Worm (Caenorhabditis elegans): Measurements from ENCODE around the gene ent-2.
A peak's percentile ranks its signal among the peaks of the same experiment; 100 is the strongest.

The ent-2 gene

DNA sequence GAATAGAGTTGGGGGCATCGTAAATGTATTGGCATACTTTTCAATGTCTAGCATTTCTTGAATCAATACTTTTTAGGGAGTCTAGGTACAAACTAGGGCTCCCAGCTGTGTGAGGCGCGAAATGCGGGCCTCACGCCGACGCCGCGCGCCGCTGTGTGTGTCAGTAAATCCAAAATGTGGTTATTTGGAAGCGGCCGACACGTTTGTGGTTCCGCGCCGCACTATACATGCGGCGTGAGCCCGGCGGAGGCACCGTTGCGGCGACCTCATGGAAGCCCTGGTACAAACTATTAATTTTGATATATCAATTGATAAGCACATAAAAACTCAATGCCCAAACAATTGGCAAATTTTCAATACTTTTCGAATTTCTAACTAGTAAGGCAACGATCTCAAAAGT is 14.7 kb upstream of the ent-2 start:
- TF ChIP-seq nhr-237 (tag; optimal IDR thresholded peaks at IDR 0.05) (no peak), snpc-4 (tag; optimal IDR thresholded peaks at IDR 0.05) (peak; percentile 4)

DNA sequence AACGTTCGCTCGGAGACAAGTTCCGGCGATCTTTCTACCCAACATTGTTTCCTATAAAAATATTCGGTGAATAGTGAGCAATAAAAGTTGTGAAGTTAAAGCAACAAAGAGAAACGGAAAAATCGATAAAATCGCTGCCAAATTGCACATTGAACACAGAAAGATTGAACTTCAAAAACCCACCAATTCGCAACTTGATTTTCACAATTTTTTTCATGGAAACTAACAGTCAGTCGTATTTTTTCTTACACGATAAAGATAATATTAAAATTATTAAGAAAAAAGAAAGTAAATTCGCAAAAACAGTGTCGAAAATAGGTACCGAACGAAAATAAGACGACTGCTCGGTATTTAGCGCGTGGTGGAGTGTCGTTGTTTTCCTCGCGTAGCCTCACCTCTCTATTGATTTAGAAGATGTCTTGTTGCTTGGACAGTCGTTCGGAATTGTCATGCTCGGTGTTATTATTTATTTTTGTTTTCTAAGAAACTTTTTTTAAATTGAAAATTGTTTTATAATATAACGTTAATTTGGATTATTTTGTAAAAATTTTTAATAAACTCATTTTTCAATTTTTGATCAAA is 10.4 kb upstream of the ent-2 start, which contains the start of gene gas-1:
gas-1 (minus strand) TSS at position 51 of the 582 bp plus-strand sequence.
- peak; percentile 9 for TF ChIP-seq nhr-25 (tag; optimal IDR thresholded peaks at IDR 0.05)
- TF ChIP-seq hmg-11 (tag; optimal IDR thresholded peaks at IDR 0.05) = peak; percentile 28
- peak; percentile 74 for TF ChIP-seq pha-4 (tag; optimal IDR thresholded peaks at IDR 0.05)
- TF ChIP-seq nhr-43 (tag; optimal IDR thresholded peaks at IDR 0.05; ENCODE audit: poor library complexity, severe bottlenecking) = no peak
- TF ChIP-seq nfya-1 (tag; optimal IDR thresholded peaks at IDR 0.05; ENCODE audit: insufficient read depth) = peak; percentile 42

DNA sequence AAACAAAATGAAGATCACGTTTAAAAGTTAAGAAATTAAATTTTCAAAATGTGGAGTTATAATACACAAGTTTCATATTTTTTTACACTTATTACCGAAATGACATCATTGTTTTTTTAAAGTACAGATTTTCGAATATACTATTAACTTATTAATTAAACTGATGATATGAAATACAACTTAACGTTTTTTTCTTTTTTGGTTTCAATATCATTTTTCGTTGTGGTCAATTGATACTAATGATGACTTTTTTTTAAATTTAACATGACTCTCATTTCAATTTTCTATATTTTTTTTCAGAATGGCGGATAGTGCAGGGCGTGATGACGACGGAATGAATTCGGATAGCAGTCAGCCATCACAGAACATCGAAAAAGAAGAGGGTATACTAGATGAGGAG is 9.8 kb upstream of the ent-2 start, which contains the start of gene usp-33:
usp-33 (plus strand) TSS at position 301 of the 400 bp plus-strand sequence.
- TF ChIP-seq unc-62 (GFP tag; optimal IDR thresholded peaks at IDR 0.05) (no peak), fkh-10 (GFP tag; optimal IDR thresholded peaks at IDR 0.05) (no peak), lin-15B (tag; optimal IDR thresholded peaks at IDR 0.05) (no peak), ceh-9 (tag; optimal IDR thresholded peaks at IDR 0.05) (no peak), egl-5 (tag; optimal IDR thresholded peaks at IDR 0.05) (no peak), hmg-11 (tag; optimal IDR thresholded peaks at IDR 0.05) (no peak), elt-2 (tag; optimal IDR thresholded peaks at IDR 0.05) (no peak), unc-39 (tag; optimal IDR thresholded peaks at IDR 0.05) (no peak), mml-1 (tag; optimal IDR thresholded peaks at IDR 0.05) (no peak), nhr-12 (tag; optimal IDR thresholded peaks at IDR 0.05) (no peak), lsy-12 (tag; optimal IDR thresholded peaks at IDR 0.05) (no peak), nhr-67 (tag; optimal IDR thresholded peaks at IDR 0.05) (no peak), nhr-23 (tag; optimal IDR thresholded peaks at IDR 0.05) (no peak), eor-1 (tag; optimal IDR thresholded peaks at IDR 0.05) (no peak), lin-39 (tag; optimal IDR thresholded peaks at IDR 0.05) (no peak), ztf-11 (tag; optimal IDR thresholded peaks at IDR 0.05) (no peak), ceh-28 (tag; optimal IDR thresholded peaks at IDR 0.05) (no peak), nhr-28 (tag; optimal IDR thresholded peaks at IDR 0.05) (no peak), tbx-2 (tag; optimal IDR thresholded peaks at IDR 0.05) (no peak), snpc-4 (tag; optimal IDR thresholded peaks at IDR 0.05) (no peak)

DNA sequence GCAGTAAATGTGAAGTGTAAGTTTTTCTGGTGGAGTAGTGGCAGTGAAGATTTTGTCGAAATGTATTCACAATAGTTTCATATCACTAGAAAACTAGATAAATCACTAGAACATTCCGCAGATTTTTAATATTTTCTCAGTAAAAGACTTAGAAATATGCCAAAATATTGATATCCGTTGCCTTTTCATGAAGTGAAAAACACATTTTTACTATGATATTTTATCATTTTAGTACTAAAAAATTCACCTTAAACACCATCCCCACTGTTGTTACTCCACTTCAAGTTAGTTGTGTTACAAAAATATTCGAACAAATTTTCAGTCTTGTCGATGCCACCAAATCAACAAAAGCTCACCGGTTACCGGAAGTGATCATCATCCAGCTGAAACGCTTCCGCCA is 7.5 kb upstream of the ent-2 start:
- TF ChIP-seq fkh-10 (GFP tag; optimal IDR thresholded peaks at IDR 0.05) (no peak), nhr-43 (tag; optimal IDR thresholded peaks at IDR 0.05; ENCODE audit: poor library complexity, severe bottlenecking) (no peak), nhr-11 (tag; optimal IDR thresholded peaks at IDR 0.05) (no peak), ceh-28 (tag; optimal IDR thresholded peaks at IDR 0.05) (no peak), eor-1 (tag; optimal IDR thresholded peaks at IDR 0.05) (no peak), mdl-1 (tag; optimal IDR thresholded peaks at IDR 0.05) (no peak), pha-4 (tag; optimal IDR thresholded peaks at IDR 0.05) (no peak), nhr-23 (tag; optimal IDR thresholded peaks at IDR 0.05) (no peak), hmg-11 (tag; optimal IDR thresholded peaks at IDR 0.05) (no peak), R02D3.7 (tag; optimal IDR thresholded peaks at IDR 0.05) (no peak), lsy-12 (tag; optimal IDR thresholded peaks at IDR 0.05) (no peak), sea-2 (GFP tag; optimal IDR thresholded peaks at IDR 0.05) (no peak), elt-2 (tag; optimal IDR thresholded peaks at IDR 0.05) (no peak), daf-12 (tag; optimal IDR thresholded peaks at IDR 0.05) (no peak), nhr-77 (tag; optimal IDR thresholded peaks at IDR 0.05) (no peak), nhr-67 (tag; optimal IDR thresholded peaks at IDR 0.05) (no peak), nfya-1 (tag; optimal IDR thresholded peaks at IDR 0.05; ENCODE audit: insufficient read depth) (no peak), elt-3 (tag; optimal IDR thresholded peaks at IDR 0.05) (no peak), aly-2 (tag; optimal IDR thresholded peaks at IDR 0.05) (no peak), egl-27 (tag; optimal IDR thresholded peaks at IDR 0.05) (no peak)

DNA sequence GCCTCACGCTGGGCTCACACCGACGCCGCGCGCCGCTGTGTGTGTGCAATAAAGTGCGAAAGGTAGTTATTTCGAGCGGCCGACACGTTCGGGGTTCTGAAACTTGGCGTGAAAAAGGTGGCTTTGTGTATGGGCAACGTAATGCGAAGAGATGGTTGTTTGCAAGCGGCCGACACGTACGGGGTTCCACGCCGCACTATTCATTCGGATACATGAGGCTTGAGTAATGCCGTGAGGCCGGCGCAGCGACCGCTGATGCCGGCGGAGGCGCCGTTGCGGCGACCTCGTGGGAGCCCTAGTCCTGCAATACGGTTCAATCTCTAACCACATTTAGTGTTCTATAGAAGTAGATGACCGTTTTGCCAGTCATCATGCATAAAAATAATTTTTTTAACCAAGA is 6.8 kb upstream of the ent-2 start:
- TF ChIP-seq tbx-2 (tag; optimal IDR thresholded peaks at IDR 0.05) (no peak), nhr-25 (tag; optimal IDR thresholded peaks at IDR 0.05) (no peak), nhr-43 (tag; optimal IDR thresholded peaks at IDR 0.05; ENCODE audit: poor library complexity, severe bottlenecking) (no peak), ztf-4 (tag; optimal IDR thresholded peaks at IDR 0.05) (no peak), nhr-12 (tag; optimal IDR thresholded peaks at IDR 0.05) (no peak), nhr-11 (tag; optimal IDR thresholded peaks at IDR 0.05) (no peak), ceh-82 (tag; optimal IDR thresholded peaks at IDR 0.05) (no peak), daf-12 (tag; optimal IDR thresholded peaks at IDR 0.05) (no peak), nhr-76 (tag; optimal IDR thresholded peaks at IDR 0.05) (no peak), nhr-28 (tag; optimal IDR thresholded peaks at IDR 0.05) (no peak), elt-3 (tag; optimal IDR thresholded peaks at IDR 0.05) (no peak), fos-1 (tag; optimal IDR thresholded peaks at IDR 0.05) (no peak), lin-39 (tag; optimal IDR thresholded peaks at IDR 0.05) (no peak), ceh-9 (tag; optimal IDR thresholded peaks at IDR 0.05) (no peak), sea-2 (GFP tag; optimal IDR thresholded peaks at IDR 0.05) (no peak), pqm-1 (tag; optimal IDR thresholded peaks at IDR 0.05) (no peak), hmg-11 (tag; optimal IDR thresholded peaks at IDR 0.05) (no peak), fkh-10 (GFP tag; optimal IDR thresholded peaks at IDR 0.05) (no peak), ZK546.5 (tag; optimal IDR thresholded peaks at IDR 0.05) (no peak)
